Worm (Caenorhabditis elegans): ENCODE measurements around the gene srbc-68.

Gene srbc-68

ce11 chrV:3585011-3585410 lies 38.6 kb upstream of the srbc-68 start (continued):
- no peak for TF ChIP-seq dox-1 (GFP tag; IDR thresholded peaks at IDR 0.05)
- TF ChIP-seq unc-62 (GFP tag; optimal IDR thresholded peaks at IDR 0.05): no peak
- TF ChIP-seq ekl-4 (GFP tag; IDR thresholded peaks at IDR 0.05): peak; percentile 79; the same call in 1 of the 2 replicates
- peak; percentile 35; the same call in 1 of the 2 replicates for TF ChIP-seq ztf-25 (GFP tag; IDR thresholded peaks at IDR 0.05)
- TF ChIP-seq F10E7.11 (tag; optimal IDR thresholded peaks at IDR 0.05): no peak
- TF ChIP-seq sea-2 (GFP tag; IDR thresholded peaks at IDR 0.05): no peak
- peak; percentile 19; the same call in 1 of the 2 replicates for TF ChIP-seq attf-3 (GFP tag; conservative IDR thresholded peaks at IDR 0.05)
- no peak for TF ChIP-seq F37B4.10 (GFP tag; IDR thresholded peaks at IDR 0.05)
- no peak for TF ChIP-seq gei-17 (GFP tag; optimal IDR thresholded peaks at IDR 0.05)
- no peak for TF ChIP-seq bed-2 (GFP tag; IDR thresholded peaks at IDR 0.05)
- no peak for TF ChIP-seq Y53F4B.3 (GFP tag; IDR thresholded peaks at IDR 0.05)
- no peak for TF ChIP-seq pha-4 (tag; optimal IDR thresholded peaks at IDR 0.05)
- TF ChIP-seq mes-4 (tag; optimal IDR thresholded peaks at IDR 0.05): no peak
- TF ChIP-seq ama-1 (optimal IDR thresholded peaks at IDR 0.05): no peak
- TF ChIP-seq ama-1 (GFP tag; optimal IDR thresholded peaks at IDR 0.05): peak; percentile 67 to 71
- TF ChIP-seq nhr-90 (tag; optimal IDR thresholded peaks at IDR 0.05): no peak
- TF ChIP-seq C06A6.2 (GFP tag; conservative IDR thresholded peaks at IDR 0.05): no peak
- peak; percentile 96 for TF ChIP-seq hrde-1 (tag; optimal IDR thresholded peaks at IDR 0.05; ENCODE audit: borderline replicate concordance)
- no peak for TF ChIP-seq repo-1 (tag; optimal IDR thresholded peaks at IDR 0.05)
- peak; percentile 54; the same call in 1 of the 2 replicates for TF ChIP-seq C17E4.6 (GFP tag; IDR thresholded peaks at IDR 0.05)
- TF ChIP-seq K12H6.12 (tag; optimal IDR thresholded peaks at IDR 0.05): no peak
- TF ChIP-seq hlh-26 (GFP tag; conservative IDR thresholded peaks at IDR 0.05): no peak
- TF ChIP-seq let-607 (tag; optimal IDR thresholded peaks at IDR 0.05): peak in 1 of 2 experiments; percentile 7

- TF ChIP-seq efl-1 (GFP tag; optimal IDR thresholded peaks at IDR 0.05) (no peak), hmg-20 (GFP tag; IDR thresholded peaks at IDR 0.05) (no peak), attf-5 (GFP tag; optimal IDR thresholded peaks at IDR 0.05) (no peak), ccch-3 (GFP tag; optimal IDR thresholded peaks at IDR 0.05) (no peak), attf-3 (GFP tag; conservative IDR thresholded peaks at IDR 0.05) (no peak), F49E8.2 (tag; optimal IDR thresholded peaks at IDR 0.05; ENCODE audit: insufficient read depth) (no peak), F57A8.1 (GFP tag; optimal IDR thresholded peaks at IDR 0.05) (no peak), sea-2 (GFP tag; IDR thresholded peaks at IDR 0.05) (no peak)
These were observed 37.2 kb upstream of the srbc-68 start for ce11 chrV:3583622-3584021.

- peak; percentile 59; the same call in 1 of the 2 replicates for TF ChIP-seq zfh-2 (GFP tag; conservative IDR thresholded peaks at IDR 0.05)
- no peak for TF ChIP-seq rcor-1 (GFP tag; IDR thresholded peaks at IDR 0.05)
These were observed 36.3 kb upstream of the srbc-68 start for ce11 chrV:3582671-3583070.

- no peak for TF ChIP-seq attf-5 (GFP tag; optimal IDR thresholded peaks at IDR 0.05)
- peak; percentile 7; the same call in 1 of the 2 replicates for TF ChIP-seq pbrm-1 (GFP tag; IDR thresholded peaks at IDR 0.05)
- 0 out of 2 replicates have a peak, but pooled peaks have one; percentile 13 for TF ChIP-seq attf-3 (GFP tag; conservative IDR thresholded peaks at IDR 0.05)
- peak; percentile 44; the same call in 1 of the 2 replicates for TF ChIP-seq madf-6 (GFP tag; IDR thresholded peaks at IDR 0.05)
- TF ChIP-seq D2030.7 (GFP tag; IDR thresholded peaks at IDR 0.05): peak; percentile 60
- TF ChIP-seq dpl-1 (GFP tag; optimal IDR thresholded peaks at IDR 0.05): no peak
- TF ChIP-seq athp-1 (tag; optimal IDR thresholded peaks at IDR 0.05): peak; percentile 9
- TF ChIP-seq Y79H2A.3 (GFP tag; conservative IDR thresholded peaks at IDR 0.05): no peak
- 0 out of 2 replicates have a peak, but pooled peaks have one; percentile 13 for TF ChIP-seq F33H1.4 (GFP tag; IDR thresholded peaks at IDR 0.05)
- peak; percentile 25 for TF ChIP-seq T07F8.4 (tag; optimal IDR thresholded peaks at IDR 0.05)
- TF ChIP-seq hsf-1 (GFP tag; IDR thresholded peaks at IDR 0.05): no peak
- TF ChIP-seq snpc-4 (GFP tag; optimal IDR thresholded peaks at IDR 0.05): peak; percentile 0
- TF ChIP-seq snpc-4 (tag; optimal IDR thresholded peaks at IDR 0.05): peak in 2 of 4 experiments; percentile 4 to 14
- 0 out of 2 replicates have a peak, but pooled peaks have one; percentile 21 for TF ChIP-seq aptf-3 (GFP tag; IDR thresholded peaks at IDR 0.05)
- TF ChIP-seq snpc-1.1 (tag; optimal IDR thresholded peaks at IDR 0.05; ENCODE audit: insufficient read depth): peak; percentile 18
- 0 out of 2 replicates have a peak, but pooled peaks have one; percentile 13 for TF ChIP-seq attf-6 (GFP tag; IDR thresholded peaks at IDR 0.05)
These were observed 35.7 kb upstream of the srbc-68 start for ce11 chrV:3582086-3582485.
